Worm (Caenorhabditis elegans) whole organism, L2 larva: ENCODE measurements around the gene let-70.

ENCODE experiments used
- C34F6.9 ChIP-seq: fragments of 150-350 bp; optimal IDR thresholded peaks from 2 replicates; lab custom pipeline; 2014; ENCODE audit warnings: missing biosample characterization, missing genetic modification characterization
- F13H6.1 ChIP-seq: sonication (generic microtip); optimal IDR thresholded peaks from 2 replicates; lab custom pipeline; 2016; ENCODE audit warnings: missing genetic modification characterization, missing compliant biosample characterization
- R02D3.7 ChIP-seq: fragments of 150-350 bp; optimal IDR thresholded peaks from 2 replicates; lab custom pipeline; 2014; ENCODE audit warnings: missing biosample characterization, missing genetic modification characterization
- Y55F3AM.14 ChIP-seq: fragments of 200-800 bp; sonication (Bioruptor generic); optimal IDR thresholded peaks from 2 replicates; lab custom pipeline; 2018; ENCODE audit warnings: mild to moderate bottlenecking, missing genetic modification characterization, missing compliant biosample characterization
- ZK546.5 ChIP-seq: sonication (generic microtip); optimal IDR thresholded peaks from 2 replicates; lab custom pipeline; 2017; ENCODE audit warnings: missing biosample characterization, missing genetic modification characterization
- alr-1 ChIP-seq: fragments of 150-350 bp; optimal IDR thresholded peaks from 2 replicates; lab custom pipeline; 2014; ENCODE audit warnings: missing biosample characterization, missing genetic modification characterization
- ama-1 ChIP-seq: fragments of 150-350 bp; optimal IDR thresholded peaks from 2 replicates; lab custom pipeline; 2018; ENCODE audit warnings: inconsistent platforms
- ceh-16 ChIP-seq: fragments of 150-350 bp; optimal IDR thresholded peaks from 2 replicates; lab custom pipeline; 2014; ENCODE audit warnings: missing biosample characterization, missing genetic modification characterization
- ceh-82 ChIP-seq: fragments of 150-350 bp; optimal IDR thresholded peaks from 2 replicates; lab custom pipeline; 2014; ENCODE audit warnings: missing biosample characterization, missing genetic modification characterization
- crh-2 ChIP-seq: sonication (generic microtip); optimal IDR thresholded peaks from 2 replicates; lab custom pipeline; 2017; ENCODE audit warnings: missing biosample characterization, missing genetic modification characterization
- dmd-4 ChIP-seq: sonication (generic microtip); optimal IDR thresholded peaks from 2 replicates; lab custom pipeline; 2017; ENCODE audit warnings: missing biosample characterization, missing genetic modification characterization
- elt-1 ChIP-seq: fragments of 150-350 bp; optimal IDR thresholded peaks from 2 replicates; lab custom pipeline; 2014; ENCODE audit warnings: missing biosample characterization, missing genetic modification characterization
- gmeb-1 ChIP-seq: fragments of 150-350 bp; optimal IDR thresholded peaks from 2 replicates; lab custom pipeline; 2014; ENCODE audit warnings: missing biosample characterization, missing genetic modification characterization
- lin-11 ChIP-seq: fragments of 150-350 bp; sonication (generic microtip); optimal IDR thresholded peaks from 2 replicates; lab custom pipeline; 2014; ENCODE audit warnings: missing biosample characterization, missing genetic modification characterization, inconsistent platforms, mixed read lengths
- lin-13 ChIP-seq: fragments of 150-350 bp; optimal IDR thresholded peaks from 2 replicates; lab custom pipeline; 2014; ENCODE audit warnings: missing biosample characterization, missing genetic modification reagents, missing genetic modification characterization
- lin-39 ChIP-seq: fragments of 150-350 bp; optimal IDR thresholded peaks from 2 replicates; lab custom pipeline; 2014; ENCODE audit warnings: missing biosample characterization, missing genetic modification reagents, missing genetic modification characterization
- lsy-2 ChIP-seq, 2 experiments: fragments of 150-350 bp in 1 of 2; sonication (generic microtip) in 1 of 2; optimal IDR thresholded peaks; 2 replicates each; lab custom pipeline; 2014 to 2017; ENCODE audit warnings: missing biosample characterization in 2 of 2, missing genetic modification characterization in 2 of 2
- mab-5 ChIP-seq: fragments of 150-350 bp; optimal IDR thresholded peaks from 2 replicates; lab custom pipeline; 2014; ENCODE audit warnings: missing biosample characterization, missing genetic modification characterization
- mdl-1 ChIP-seq, 2 experiments: fragments of 150-350 bp in 1 of 2; sonication (generic microtip) in 1 of 2; optimal IDR thresholded peaks; 2 replicates each; lab custom pipeline; 2017; ENCODE audit warnings: missing biosample characterization in 2 of 2, missing genetic modification characterization in 2 of 2
- nhr-10 ChIP-seq: sonication (generic microtip); optimal IDR thresholded peaks from 2 replicates; lab custom pipeline; 2017; ENCODE audit warnings: missing biosample characterization, missing genetic modification characterization
- nhr-11 ChIP-seq: fragments of 150-350 bp; optimal IDR thresholded peaks from 2 replicates; lab custom pipeline; 2014; ENCODE audit warnings: missing biosample characterization, missing genetic modification characterization
- nhr-129 ChIP-seq: fragments of 150-350 bp; optimal IDR thresholded peaks from 2 replicates; lab custom pipeline; 2014; ENCODE audit warnings: missing biosample characterization, missing genetic modification characterization
- nhr-21 ChIP-seq: fragments of 150-350 bp; optimal IDR thresholded peaks from 2 replicates; lab custom pipeline; 2014; ENCODE audit warnings: missing biosample characterization, missing genetic modification characterization
- nhr-25 ChIP-seq: fragments of 150-350 bp; sonication (generic microtip); optimal IDR thresholded peaks from 3 replicates; lab custom pipeline; 2014; ENCODE audit warnings: missing biosample characterization, missing genetic modification characterization
- nhr-6 ChIP-seq: fragments of 150-350 bp; optimal IDR thresholded peaks from 2 replicates; lab custom pipeline; 2014; ENCODE audit warnings: missing biosample characterization, missing genetic modification characterization
- skn-1 ChIP-seq: sonication (generic microtip); optimal IDR thresholded peaks from 2 replicates; lab custom pipeline; 2017; ENCODE audit warnings: missing biosample characterization, missing genetic modification characterization
- sma-9 ChIP-seq, 2 experiments: fragments of 150-350 bp in 1 of 2; sonication (generic microtip) in 1 of 2; optimal IDR thresholded peaks; 2 replicates each; lab custom pipeline; 2014 to 2016; ENCODE audit warnings: missing genetic modification characterization in 2 of 2, mild to moderate bottlenecking in 1 of 2, missing biosample characterization in 1 of 2, missing compliant biosample characterization in 1 of 2, missing genetic modification reagents in 1 of 2, moderate library complexity in 1 of 2
- snpc-4 ChIP-seq: fragments of 150-350 bp; optimal IDR thresholded peaks from 2 replicates; lab custom pipeline; 2014; ENCODE audit warnings: missing biosample characterization, missing genetic modification characterization
- unc-39 ChIP-seq: fragments of 150-350 bp; optimal IDR thresholded peaks from 2 replicates; lab custom pipeline; 2014; ENCODE audit warnings: missing biosample characterization, missing genetic modification characterization
- unc-55 ChIP-seq: fragments of 150-350 bp; sonication (generic microtip); optimal IDR thresholded peaks from 3 replicates; lab custom pipeline; 2014; ENCODE audit warnings: missing biosample characterization, missing genetic modification reagents, missing genetic modification characterization
- unc-62 ChIP-seq: fragments of 150-350 bp; optimal IDR thresholded peaks from 2 replicates; lab custom pipeline; 2014; ENCODE audit warnings: missing biosample characterization, missing genetic modification reagents, missing genetic modification characterization
- zag-1 ChIP-seq: fragments of 150-350 bp; optimal IDR thresholded peaks from 2 replicates; lab custom pipeline; 2014; ENCODE audit warnings: missing biosample characterization, missing genetic modification characterization
- ztf-1 ChIP-seq: fragments of 200-800 bp; sonication (Bioruptor generic); conservative IDR thresholded peaks from 2 replicates; pipeline ENCODE4 v1.3.6; 2022; ENCODE audit warnings: missing genetic modification characterization, missing compliant biosample characterization
- ztf-4 ChIP-seq: fragments of 150-350 bp; optimal IDR thresholded peaks from 2 replicates; lab custom pipeline; 2014; ENCODE audit warnings: missing biosample characterization, missing genetic modification characterization

Gene let-70

DNA sequence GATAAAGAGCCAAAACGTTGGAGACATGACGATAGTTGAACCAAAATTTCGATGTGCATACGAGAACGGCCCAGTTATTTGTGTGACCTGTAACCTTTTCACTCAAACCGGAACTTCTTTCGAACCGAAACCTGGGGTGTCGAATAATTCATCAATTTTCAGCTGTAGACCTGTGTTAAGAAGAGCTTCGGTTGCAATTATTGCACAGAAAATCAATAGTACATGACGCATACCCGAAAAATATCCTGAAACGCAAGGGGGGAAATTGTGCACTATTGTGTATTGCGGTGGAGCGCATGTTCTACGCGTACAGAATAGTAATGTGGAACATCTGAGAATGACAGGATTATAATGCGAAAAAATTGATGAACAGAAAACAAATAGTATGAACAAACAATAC is 27.7 kb upstream of the let-70 start, which contains the start of gene pigk-1:
TSS of gene pigk-1 (minus strand) at position 248 of the 400 bp plus-strand sequence.
- TF ChIP-seq nhr-129: no peak
- no peak for TF ChIP-seq unc-55 (GFP tag; lab: Kevin White, UChicago)
- no peak for TF ChIP-seq lin-11 (tag; lab: Kevin White, UChicago)
- no peak for TF ChIP-seq crh-2
- peak in 1 of 2 experiments; percentile 7 for TF ChIP-seq lsy-2 (tag; optimal IDR thresholded peaks at IDR 0.05; lab: Kevin White, UChicago)
- no peak for TF ChIP-seq alr-1 (tag; lab: Kevin White, UChicago)
- TF ChIP-seq lin-39 (tag; lab: Kevin White, UChicago): no peak
- no peak for TF ChIP-seq nhr-21 (tag; lab: Kevin White, UChicago)
- no peak for TF ChIP-seq ama-1

DNA sequence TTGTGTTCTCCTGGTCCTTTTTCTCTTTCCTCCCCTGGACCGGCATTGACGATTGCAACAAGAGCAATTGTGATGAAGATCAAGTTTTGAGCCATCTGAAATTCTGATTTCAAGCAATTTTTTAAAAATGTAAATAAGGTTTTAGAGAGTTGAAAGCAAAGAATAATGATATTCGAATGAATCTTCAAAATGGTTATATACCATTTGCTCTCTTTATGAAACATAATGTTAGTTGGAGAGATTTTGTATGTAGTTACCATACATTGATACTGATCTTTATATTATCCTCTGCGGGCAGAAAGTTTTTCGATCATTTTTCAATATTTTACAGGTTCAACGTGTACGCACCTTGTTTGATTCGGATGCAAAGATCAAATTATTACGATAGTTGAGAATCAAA is 23.7 kb upstream of the let-70 start, which contains the start of gene srlf-24:
TSS of gene srlf-24 (minus strand) at position 101 of the 400 bp plus-strand sequence.
- TF ChIP-seq nhr-6 (tag; lab: Kevin White, UChicago) (no peak), nhr-11 (no peak), alr-1 (tag; lab: Kevin White, UChicago) (no peak), C34F6.9 (tag; lab: Kevin White, UChicago) (no peak), snpc-4 (tag; lab: Kevin White, UChicago) (no peak), ztf-1 (GFP tag; lab: Robert Waterston, UW) (no peak)

- TF ChIP-seq sma-9 (GFP tag; optimal IDR thresholded peaks at IDR 0.05; lab: Kevin White, UChicago) (no peak), sma-9 (tag; optimal IDR thresholded peaks at IDR 0.05; lab: Kevin White, UChicago) (no peak), F13H6.1 (tag; lab: Kevin White, UChicago) (no peak), gmeb-1 (tag; lab: Kevin White, UChicago) (no peak), Y55F3AM.14 (GFP tag; lab: Kevin White, UChicago) (no peak), lin-39 (tag; lab: Kevin White, UChicago) (no peak), nhr-25 (tag; lab: Kevin White, UChicago) (no peak), unc-39 (tag; lab: Kevin White, UChicago) (no peak), ceh-16 (tag; lab: Kevin White, UChicago) (no peak), lsy-2 (tag; optimal IDR thresholded peaks at IDR 0.05; lab: Kevin White, UChicago) (no peak), elt-1 (tag; lab: Kevin White, UChicago) (no peak), lin-11 (tag; lab: Kevin White, UChicago) (no peak), ZK546.5 (tag; lab: Kevin White, UChicago) (no peak), nhr-10 (tag; lab: Kevin White, UChicago) (no peak), nhr-21 (tag; lab: Kevin White, UChicago) (no peak), nhr-129 (no peak), ceh-82 (tag; lab: Kevin White, UChicago) (no peak), C34F6.9 (tag; lab: Kevin White, UChicago) (no peak), skn-1 (tag; lab: Kevin White, UChicago) (no peak), lin-13 (GFP tag; lab: Kevin White, UChicago) (no peak), alr-1 (tag; lab: Kevin White, UChicago) (no peak)
- TF ChIP-seq, all 48 proteins: peak for 0
Observed at ce11 chrIV:11103501-11103900, 21.4 kb upstream of the let-70 start.

DNA sequence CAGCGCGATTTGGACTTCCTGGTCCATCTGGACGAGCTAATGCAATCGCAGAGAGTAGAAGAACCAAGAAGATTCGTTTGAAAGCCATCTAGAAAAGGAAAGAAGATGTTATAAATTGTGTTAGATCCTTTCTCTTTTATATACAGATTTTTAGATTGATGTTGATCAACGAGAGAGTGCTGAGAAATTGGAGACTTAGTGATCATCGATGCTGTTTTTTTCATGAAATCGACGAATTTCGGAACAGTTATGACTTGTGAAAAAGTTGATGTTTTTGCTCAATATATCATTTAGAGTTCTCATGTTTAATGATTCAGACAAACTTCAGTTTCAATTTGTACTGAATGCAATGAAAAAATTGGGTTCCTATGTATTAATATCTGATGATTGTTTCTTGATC is 20.6 kb upstream of the let-70 start, which contains the start of gene srlf-17:
TSS of gene srlf-17 (minus strand) at position 101 of the 400 bp plus-strand sequence.
- TF ChIP-seq C34F6.9 (tag; lab: Kevin White, UChicago): no peak
- no peak for TF ChIP-seq ztf-1 (GFP tag; lab: Robert Waterston, UW)
- no peak for TF ChIP-seq R02D3.7
- TF ChIP-seq mdl-1 (tag; optimal IDR thresholded peaks at IDR 0.05; lab: Kevin White, UChicago): no peak
- no peak for TF ChIP-seq ZK546.5 (tag; lab: Kevin White, UChicago)
- no peak for TF ChIP-seq ztf-4 (tag; lab: Kevin White, UChicago)
- no peak for TF ChIP-seq ceh-82 (tag; lab: Kevin White, UChicago)
- TF ChIP-seq ama-1: no peak
- no peak for TF ChIP-seq gmeb-1 (tag; lab: Kevin White, UChicago)
- TF ChIP-seq mab-5 (tag; lab: Kevin White, UChicago): no peak
- no peak for TF ChIP-seq zag-1 (tag; lab: Kevin White, UChicago)
- no peak for TF ChIP-seq dmd-4 (tag; lab: Kevin White, UChicago)
- no peak for TF ChIP-seq nhr-11
- TF ChIP-seq lin-11 (tag; lab: Kevin White, UChicago): no peak
- TF ChIP-seq crh-2: no peak
- TF ChIP-seq nhr-25 (tag; lab: Kevin White, UChicago): no peak
- TF ChIP-seq ceh-16 (tag; lab: Kevin White, UChicago): no peak
- no peak for TF ChIP-seq unc-62 (GFP tag; lab: Kevin White, UChicago)
- no peak for TF ChIP-seq unc-55 (GFP tag; lab: Kevin White, UChicago)
- TF ChIP-seq lin-39 (tag; lab: Kevin White, UChicago): no peak
